Fruit fly (Drosophila melanogaster) whole organism, pupa: ENCODE measurements around the gene CG6867.

ENCODE experiments used
- CG32121 ChIP-seq: fragments of 200-800 bp; sonication (Bioruptor generic); IDR thresholded peaks from 2 replicates; pipeline ENCODE4 v1.3.6; 2022; ENCODE audit warnings: missing biosample characterization, missing genetic modification characterization
- D1 ChIP-seq: fragments of 200-800 bp; sonication (Bioruptor generic); optimal IDR thresholded peaks from 2 replicates; lab custom pipeline; 2018; ENCODE audit warnings: missing biosample characterization, mild to moderate bottlenecking, missing genetic modification characterization, moderate library complexity
- Ets98B ChIP-seq: fragments of 200-800 bp; sonication (Bioruptor generic); IDR thresholded peaks from 2 replicates; pipeline ENCODE4 v1.3.6; 2022; ENCODE audit warnings: missing biosample characterization, missing genetic modification characterization

- TF ChIP-seq CG32121 (GFP tag; lab: Robert Waterston, UW) (no peak), Ets98B (no peak), D1 (tag; lab: Kevin White, UChicago) (no peak)
These were observed 14.2 kb upstream of the CG6867 start for dm6 chrX:18009438-18009837.
